Worm (Caenorhabditis elegans) whole organism, young adult: ENCODE measurements around the gene brf-1.

Source experiments
- B0035.1 ChIP-seq: sonication (generic microtip); optimal IDR thresholded peaks from 2 replicates; lab custom pipeline; 2016; ENCODE audit warnings: missing genetic modification characterization, mild to moderate bottlenecking, missing compliant biosample characterization, missing genotype, missing genetic modification reagents
- B0336.3 ChIP-seq: fragments of 200-800 bp; sonication (Bioruptor generic); IDR thresholded peaks from 2 replicates; pipeline ENCODE4 v1.3.6; 2022; ENCODE audit warnings: missing genetic modification characterization, missing compliant biosample characterization
- D2030.7 ChIP-seq: fragments of 200-800 bp; sonication (Bioruptor generic); IDR thresholded peaks from 2 replicates; pipeline ENCODE4 v1.3.6; 2022; ENCODE audit warnings: missing genetic modification reagents, missing genetic modification characterization, missing compliant biosample characterization
- F10E7.11 ChIP-seq: sonication (generic microtip); optimal IDR thresholded peaks from 2 replicates; lab custom pipeline; 2017; ENCODE audit warnings: mild to moderate bottlenecking, missing genetic modification characterization, moderate library complexity, missing compliant biosample characterization
- F22D6.2 ChIP-seq: sonication (generic microtip); optimal IDR thresholded peaks from 2 replicates; lab custom pipeline; 2016; ENCODE audit warnings: mild to moderate bottlenecking, missing genetic modification characterization, missing compliant biosample characterization
- F33H1.4 ChIP-seq: fragments of 200-800 bp; sonication (Bioruptor generic); IDR thresholded peaks from 2 replicates; pipeline ENCODE4 v1.3.6; 2022; ENCODE audit warnings: missing genetic modification reagents, missing genetic modification characterization, missing compliant biosample characterization
- F52B5.7 ChIP-seq: sonication (generic microtip); optimal IDR thresholded peaks from 2 replicates; lab custom pipeline; 2016; ENCODE audit warnings: mild to moderate bottlenecking, missing genetic modification characterization, missing compliant biosample characterization
- F55B11.4 ChIP-seq: sonication (generic microtip); optimal IDR thresholded peaks from 2 replicates; lab custom pipeline; 2016; ENCODE audit warnings: missing compliant biosample characterization, missing genetic modification characterization, borderline replicate concordance; ENCODE audit not compliant: insufficient read depth
- F57C9.4 ChIP-seq: sonication (generic microtip); optimal IDR thresholded peaks from 2 replicates; lab custom pipeline; 2017; ENCODE audit warnings: mild to moderate bottlenecking, missing genetic modification characterization, missing compliant biosample characterization
- T07F8.4 ChIP-seq: sonication (generic microtip); optimal IDR thresholded peaks from 2 replicates; lab custom pipeline; 2016; ENCODE audit warnings: mild to moderate bottlenecking, missing genetic modification characterization, moderate library complexity, missing compliant biosample characterization
- Y53F4B.3 ChIP-seq: fragments of 200-800 bp; sonication (Bioruptor generic); IDR thresholded peaks from 2 replicates; pipeline ENCODE4 v1.3.6; 2022; ENCODE audit warnings: missing genetic modification reagents, missing genetic modification characterization, missing compliant biosample characterization
- athp-1 ChIP-seq: sonication (generic microtip); optimal IDR thresholded peaks from 2 replicates; lab custom pipeline; 2017; ENCODE audit warnings: mild to moderate bottlenecking, missing genetic modification characterization, missing compliant biosample characterization
- attf-6 ChIP-seq: fragments of 200-800 bp; sonication (Bioruptor generic); IDR thresholded peaks from 2 replicates; pipeline ENCODE4 v1.3.6; 2022; ENCODE audit warnings: missing genetic modification reagents, missing genetic modification characterization, missing compliant biosample characterization
- ceh-40 ChIP-seq: fragments of 200-800 bp; sonication (Bioruptor generic); IDR thresholded peaks from 2 replicates; pipeline ENCODE4 v1.3.6; 2022; ENCODE audit warnings: missing genetic modification characterization, missing compliant biosample characterization
- ceh-58 ChIP-seq: fragments of 200-800 bp; sonication (Bioruptor generic); IDR thresholded peaks from 2 replicates; pipeline ENCODE4 v1.3.6; 2022; ENCODE audit warnings: missing genetic modification characterization, missing compliant biosample characterization
- ceh-79 ChIP-seq: sonication (generic microtip); optimal IDR thresholded peaks from 2 replicates; lab custom pipeline; 2017; ENCODE audit warnings: mild to moderate bottlenecking, missing genetic modification characterization, missing compliant biosample characterization
- ceh-91 ChIP-seq: fragments of 200-800 bp; sonication (Bioruptor generic); IDR thresholded peaks from 2 replicates; pipeline ENCODE4 v1.3.6; 2022; ENCODE audit warnings: missing genetic modification reagents, missing genetic modification characterization, missing compliant biosample characterization
- die-1 ChIP-seq: sonication (generic microtip); optimal IDR thresholded peaks from 2 replicates; lab custom pipeline; 2016; ENCODE audit warnings: missing genotype, mild to moderate bottlenecking, missing genetic modification characterization, missing compliant biosample characterization
- dox-1 ChIP-seq: fragments of 200-800 bp; sonication (Bioruptor generic); IDR thresholded peaks from 2 replicates; pipeline ENCODE4 v1.3.6; 2022; ENCODE audit warnings: missing genetic modification reagents, missing genetic modification characterization, missing compliant biosample characterization
- dpl-1 ChIP-seq: fragments of 150-350 bp; optimal IDR thresholded peaks from 2 replicates; lab custom pipeline; 2014; ENCODE audit warnings: missing biosample characterization, missing genetic modification reagents, missing genetic modification characterization
- egl-18 ChIP-seq: fragments of 200-800 bp; sonication (Bioruptor generic); IDR thresholded peaks from 2 replicates; pipeline ENCODE4 v1.3.6; 2022; ENCODE audit warnings: missing genetic modification reagents, missing genetic modification characterization, missing compliant biosample characterization
- egl-44 ChIP-seq: fragments of 200-800 bp; sonication (Bioruptor generic); IDR thresholded peaks from 2 replicates; pipeline ENCODE4 v1.3.6; 2022; ENCODE audit warnings: missing genetic modification reagents, missing genetic modification characterization, missing compliant biosample characterization
- gei-17 ChIP-seq: fragments of 200-800 bp; sonication (Bioruptor generic); optimal IDR thresholded peaks from 2 replicates; lab custom pipeline; 2018; ENCODE audit warnings: mild to moderate bottlenecking, missing genetic modification characterization, missing compliant biosample characterization
- him-1 ChIP-seq: sonication (generic microtip); optimal IDR thresholded peaks from 2 replicates; lab custom pipeline; 2016; ENCODE audit warnings: missing genotype, missing genetic modification reagents, missing genetic modification characterization, missing compliant biosample characterization
- hmg-1.2 ChIP-seq: fragments of 200-800 bp; sonication (Bioruptor generic); IDR thresholded peaks from 2 replicates; pipeline ENCODE4 v1.3.6; 2022; ENCODE audit warnings: missing genetic modification reagents, missing genetic modification characterization, missing compliant biosample characterization
- hrde-1 ChIP-seq: sonication (generic microtip); optimal IDR thresholded peaks from 2 replicates; lab custom pipeline; 2016; ENCODE audit warnings: missing genetic modification characterization, mild to moderate bottlenecking, missing compliant biosample characterization, moderate library complexity, missing genotype, missing genetic modification reagents, borderline replicate concordance
- hsf-1 ChIP-seq: fragments of 200-800 bp; sonication (Bioruptor generic); IDR thresholded peaks from 2 replicates; pipeline ENCODE4 v1.3.6; 2022; ENCODE audit warnings: missing genetic modification reagents, missing genetic modification characterization, missing compliant biosample characterization
- lag-1 ChIP-seq: fragments of 200-800 bp; sonication (Bioruptor generic); IDR thresholded peaks from 2 replicates; pipeline ENCODE4 v1.3.6; 2022; ENCODE audit warnings: missing genetic modification reagents, missing genetic modification characterization, missing compliant biosample characterization
- lin-54 ChIP-seq: fragments of 200-800 bp; sonication (Bioruptor generic); optimal IDR thresholded peaks from 2 replicates; lab custom pipeline; 2018; ENCODE audit warnings: mild to moderate bottlenecking, missing genetic modification characterization, missing compliant biosample characterization
- lir-1 ChIP-seq: fragments of 200-800 bp; sonication (Bioruptor generic); conservative IDR thresholded peaks from 2 replicates; pipeline ENCODE4 v1.3.6; 2022; ENCODE audit warnings: missing genetic modification reagents, missing genetic modification characterization, missing compliant biosample characterization
- lsy-27 ChIP-seq: sonication (generic microtip); optimal IDR thresholded peaks from 2 replicates; lab custom pipeline; 2017; ENCODE audit warnings: missing genetic modification characterization, mild to moderate bottlenecking, missing compliant biosample characterization, antibody characterized with exemption, missing genotype, borderline replicate concordance; ENCODE audit not compliant: insufficient read depth
- madf-8 ChIP-seq: fragments of 200-800 bp; sonication (Bioruptor generic); conservative IDR thresholded peaks from 2 replicates; pipeline ENCODE4 v1.3.6; 2022; ENCODE audit warnings: missing genetic modification reagents, missing genetic modification characterization, missing compliant biosample characterization
- mxl-1 ChIP-seq: sonication (generic microtip); optimal IDR thresholded peaks from 2 replicates; lab custom pipeline; 2016; ENCODE audit warnings: missing genetic modification characterization, missing compliant biosample characterization
- nhr-27 ChIP-seq: fragments of 200-800 bp; sonication (Bioruptor generic); optimal IDR thresholded peaks from 2 replicates; lab custom pipeline; 2018; ENCODE audit warnings: mild to moderate bottlenecking, missing genetic modification characterization, moderate library complexity, missing compliant biosample characterization
- nhr-80 ChIP-seq: sonication (generic microtip); optimal IDR thresholded peaks from 2 replicates; lab custom pipeline; 2016; ENCODE audit warnings: missing genetic modification characterization, missing compliant biosample characterization
- pbrm-1 ChIP-seq: fragments of 200-800 bp; sonication (Bioruptor generic); IDR thresholded peaks from 2 replicates; pipeline ENCODE4 v1.3.6; 2022; ENCODE audit warnings: missing genetic modification reagents, missing genetic modification characterization, missing compliant biosample characterization
- pha-4 ChIP-seq: fragments of 150-350 bp; sonication (generic microtip); optimal IDR thresholded peaks from 2 replicates; lab custom pipeline; 2014; ENCODE audit warnings: missing biosample characterization, missing genetic modification reagents, missing genetic modification characterization
- rcor-1 ChIP-seq: fragments of 200-800 bp; sonication (Bioruptor generic); IDR thresholded peaks from 2 replicates; pipeline ENCODE4 v1.3.6; 2022; ENCODE audit warnings: missing genetic modification reagents, missing genetic modification characterization, missing compliant biosample characterization
- repo-1 ChIP-seq: sonication (generic microtip); optimal IDR thresholded peaks from 2 replicates; lab custom pipeline; 2017; ENCODE audit warnings: mild to moderate bottlenecking, missing genetic modification characterization, missing compliant biosample characterization
- rpc-1 ChIP-seq, 2 experiments: fragments of 150-350 bp in 1 of 2; sonication (generic microtip) in 1 of 2; optimal IDR thresholded peaks; 2 replicates each; lab custom pipeline; 2014 to 2018; ENCODE audit warnings: missing biosample characterization in 1 of 2, missing genetic modification characterization in 1 of 2, missing genetic modification reagents in 1 of 2, missing genotype in 1 of 2
- snpc-1.3 ChIP-seq: sonication (generic microtip); optimal IDR thresholded peaks from 2 replicates; lab custom pipeline; 2017; ENCODE audit warnings: missing genetic modification characterization, mild to moderate bottlenecking, missing compliant biosample characterization, antibody characterized with exemption, moderate library complexity, missing genotype, missing genetic modification reagents; ENCODE audit not compliant: insufficient read depth
- somi-1 ChIP-seq: fragments of 200-800 bp; sonication (Bioruptor generic); optimal IDR thresholded peaks from 2 replicates; lab custom pipeline; 2018; ENCODE audit warnings: mild to moderate bottlenecking, missing genetic modification characterization, missing compliant biosample characterization
- sptf-2 ChIP-seq: fragments of 200-800 bp; sonication (Bioruptor generic); optimal IDR thresholded peaks from 2 replicates; lab custom pipeline; 2018; ENCODE audit warnings: mild to moderate bottlenecking, missing genetic modification characterization, missing compliant biosample characterization
- tlf-1 ChIP-seq: fragments of 200-800 bp; sonication (Bioruptor generic); optimal IDR thresholded peaks from 2 replicates; lab custom pipeline; 2018; ENCODE audit warnings: mild to moderate bottlenecking, missing genetic modification characterization, missing compliant biosample characterization
- unc-130 ChIP-seq: sonication (generic microtip); optimal IDR thresholded peaks from 2 replicates; lab custom pipeline; 2016; ENCODE audit warnings: missing genetic modification reagents, missing genetic modification characterization, missing compliant biosample characterization
- zfh-2 ChIP-seq: fragments of 200-800 bp; sonication (Bioruptor generic); conservative IDR thresholded peaks from 2 replicates; pipeline ENCODE4 v1.3.6; 2022; ENCODE audit warnings: missing genetic modification reagents, missing genetic modification characterization, missing compliant biosample characterization
- ztf-25 ChIP-seq: fragments of 200-800 bp; sonication (Bioruptor generic); IDR thresholded peaks from 2 replicates; pipeline ENCODE4 v1.3.6; 2022; ENCODE audit warnings: missing genetic modification reagents, missing genetic modification characterization, missing compliant biosample characterization
- ztf-28 ChIP-seq: fragments of 200-800 bp; sonication (Bioruptor generic); IDR thresholded peaks from 2 replicates; pipeline ENCODE4 v1.3.6; 2022; ENCODE audit warnings: missing genetic modification reagents, missing genetic modification characterization, missing compliant biosample characterization
- ztf-6 ChIP-seq: fragments of 200-800 bp; sonication (Bioruptor generic); IDR thresholded peaks from 2 replicates; pipeline ENCODE4 v1.3.6; 2022; ENCODE audit warnings: missing genetic modification reagents, missing genetic modification characterization, missing compliant biosample characterization

Gene brf-1

ce11 chrII:7319471-7319870 lies 13.8 kb downstream of the brf-1 start (continued):
- no peak for TF ChIP-seq F55B11.4
- peak; percentile 90 for TF ChIP-seq F52B5.7
- no peak for TF ChIP-seq dox-1 (GFP tag; lab: Robert Waterston, UW)
- no peak for TF ChIP-seq ceh-40 (GFP tag; lab: Robert Waterston, UW)
- TF ChIP-seq hmg-1.2 (GFP tag; lab: Robert Waterston, UW): no peak
- TF ChIP-seq ceh-79: no peak
- TF ChIP-seq nhr-27: no peak
- TF ChIP-seq ceh-91 (GFP tag; lab: Robert Waterston, UW): no peak
- TF ChIP-seq repo-1 (tag; lab: Kevin White, UChicago): peak; percentile 67
- TF ChIP-seq F10E7.11 (tag; lab: Kevin White, UChicago): peak; percentile 74
- TF ChIP-seq snpc-1.3 (tag; lab: Kevin White, UChicago): no peak
- no peak for TF ChIP-seq Y53F4B.3 (GFP tag; lab: Robert Waterston, UW)
- no peak for TF ChIP-seq zfh-2
- TF ChIP-seq madf-8 (GFP tag; lab: Robert Waterston, UW): no peak
- TF ChIP-seq ceh-58 (GFP tag; lab: Robert Waterston, UW): no peak
- no peak for TF ChIP-seq egl-18 (GFP tag; lab: Robert Waterston, UW)
- no peak for TF ChIP-seq hrde-1 (tag; lab: Kevin White, UChicago)
- no peak for TF ChIP-seq egl-44
- 0 out of 2 replicates have a peak, but pooled peaks have one; percentile 23 for TF ChIP-seq B0336.3 (GFP tag; lab: Robert Waterston, UW)
- TF ChIP-seq lin-54 (GFP tag; lab: Kevin White, UChicago): no peak
- TF ChIP-seq ztf-28 (GFP tag; lab: Robert Waterston, UW): no peak
- TF ChIP-seq pbrm-1 (GFP tag; lab: Robert Waterston, UW): peak; percentile 58; the same call in 1 of the 2 replicates
- TF ChIP-seq tlf-1 (GFP tag; lab: Kevin White, UChicago): no peak
- no peak for TF ChIP-seq mxl-1
- TF ChIP-seq F33H1.4 (GFP tag; lab: Robert Waterston, UW): no peak
- TF ChIP-seq ztf-6 (GFP tag; lab: Robert Waterston, UW): no peak
- no peak for TF ChIP-seq unc-130 (GFP tag; lab: Kevin White, UChicago)
- TF ChIP-seq B0035.1: peak; percentile 18
- TF ChIP-seq gei-17 (GFP tag; lab: Kevin White, UChicago): no peak
- no peak for TF ChIP-seq him-1 (tag; lab: Kevin White, UChicago)
- TF ChIP-seq athp-1: peak; percentile 62
- TF ChIP-seq F22D6.2 (tag; lab: Kevin White, UChicago): no peak
- no peak for TF ChIP-seq sptf-2
- TF ChIP-seq somi-1: no peak
- TF ChIP-seq nhr-80 (tag; lab: Kevin White, UChicago): no peak
- no peak for TF ChIP-seq T07F8.4
- TF ChIP-seq hsf-1 (GFP tag; lab: Robert Waterston, UW): no peak
- no peak for TF ChIP-seq attf-6 (GFP tag; lab: Robert Waterston, UW)
- TF ChIP-seq rpc-1 (optimal IDR thresholded peaks at IDR 0.05; lab: Kevin White, UChicago): no peak
- no peak for TF ChIP-seq rpc-1 (tag; optimal IDR thresholded peaks at IDR 0.05; lab: Kevin White, UChicago)
- no peak for TF ChIP-seq pha-4
- TF ChIP-seq dpl-1 (GFP tag; lab: Kevin White, UChicago): no peak
- TF ChIP-seq lir-1: no peak
- TF ChIP-seq D2030.7: no peak
- peak; percentile 19 for TF ChIP-seq F57C9.4 (tag; lab: Kevin White, UChicago)
- TF ChIP-seq die-1 (tag; lab: Kevin White, UChicago): no peak
- TF ChIP-seq lag-1: no peak
- no peak for TF ChIP-seq lsy-27 (tag; lab: Kevin White, UChicago)
- 0 out of 2 replicates have a peak, but pooled peaks have one; percentile 23 for TF ChIP-seq ztf-25 (GFP tag; lab: Robert Waterston, UW)
- TF ChIP-seq rcor-1 (GFP tag; lab: Robert Waterston, UW): no peak
